Fruit fly (Drosophila melanogaster) Kc167 (cell line): ENCODE data around the gene to.

Experiments
- Myc ChIP-seq: fragments of >200 bp; optimal IDR thresholded peaks from 2 replicates; lab custom pipeline; 2017; ENCODE audit warnings: missing external identifiers
- Sin3A ChIP-seq: fragments of >200 bp; optimal IDR thresholded peaks from 2 replicates; lab custom pipeline; 2018; ENCODE audit warnings: missing external identifiers

dm6 chr3R:25265589-25266201 lies 25.7 kb downstream of the to start, which contains the start of the genes GlnRS and RIOK2:
- TF ChIP-seq Myc (lab: Kevin White, UChicago), result no peak
- no peak for TF ChIP-seq Sin3A (lab: Kevin White, UChicago)
